Worm (Caenorhabditis elegans): ENCODE results near the gene F02H6.7.

Gene F02H6.7

ce11 chrIV:14219714-14220113 is 8.3 kb downstream of the F02H6.7 start, which contains the start of gene sqrd-1 (continued):
- TF ChIP-seq xbp-1 (tag; optimal IDR thresholded peaks at IDR 0.05), result no peak
- TF ChIP-seq ceh-63 (GFP tag; optimal IDR thresholded peaks at IDR 0.05), result no peak
- TF ChIP-seq tlp-1 (tag; optimal IDR thresholded peaks at IDR 0.05), result no peak
- TF ChIP-seq F16B12.6 (tag; optimal IDR thresholded peaks at IDR 0.05), result no peak
- TF ChIP-seq snu-23 (GFP tag; optimal IDR thresholded peaks at IDR 0.05), result peak; percentile 33
- TF ChIP-seq blmp-1 (tag; optimal IDR thresholded peaks at IDR 0.05), result no peak
- TF ChIP-seq unc-30 (tag; optimal IDR thresholded peaks at IDR 0.05), result no peak
- TF ChIP-seq aly-2 (tag; optimal IDR thresholded peaks at IDR 0.05), result no peak
- TF ChIP-seq ces-1 (GFP tag; optimal IDR thresholded peaks at IDR 0.05), result no peak
- TF ChIP-seq elt-2 (tag; optimal IDR thresholded peaks at IDR 0.05), result no peak
- TF ChIP-seq zip-4 (GFP tag; optimal IDR thresholded peaks at IDR 0.05), result no peak
- no peak for TF ChIP-seq nhr-77 (tag; optimal IDR thresholded peaks at IDR 0.05)
- no peak for TF ChIP-seq sptf-1 (tag; optimal IDR thresholded peaks at IDR 0.05)
- no peak for TF ChIP-seq ceh-8 (GFP tag; optimal IDR thresholded peaks at IDR 0.05)
- peak; percentile 24 for TF ChIP-seq nhr-71 (tag; optimal IDR thresholded peaks at IDR 0.05)
- no peak for TF ChIP-seq egl-27 (tag; optimal IDR thresholded peaks at IDR 0.05)
- peak in 1 of 2 experiments; percentile 21 for TF ChIP-seq efl-1 (optimal IDR thresholded peaks at IDR 0.05)
- TF ChIP-seq efl-1 (GFP tag; optimal IDR thresholded peaks at IDR 0.05 in 1 of 2), result peak in 1 of 2 experiments; percentile 79
- TF ChIP-seq alr-1 (tag; optimal IDR thresholded peaks at IDR 0.05; ENCODE audit: borderline replicate concordance), result no peak
- no peak for TF ChIP-seq ceh-90 (tag; optimal IDR thresholded peaks at IDR 0.05)
- TF ChIP-seq dpl-1 (GFP tag; optimal IDR thresholded peaks at IDR 0.05), result peak in 1 of 3 experiments; percentile 0
- no peak for TF ChIP-seq mef-2 (tag; optimal IDR thresholded peaks at IDR 0.05)
- no peak for TF ChIP-seq unc-130 (tag; optimal IDR thresholded peaks at IDR 0.05)
- TF ChIP-seq rnt-1 (tag; optimal IDR thresholded peaks at IDR 0.05), result peak; percentile 40
- no peak for TF ChIP-seq ztf-4 (tag; optimal IDR thresholded peaks at IDR 0.05)
- TF ChIP-seq irx-1 (tag; optimal IDR thresholded peaks at IDR 0.05), result no peak
- no peak for TF ChIP-seq egl-13 (tag; optimal IDR thresholded peaks at IDR 0.05)
- TF ChIP-seq fos-1 (tag; optimal IDR thresholded peaks at IDR 0.05), result no peak
- TF ChIP-seq C16A3.4 (tag; optimal IDR thresholded peaks at IDR 0.05), result no peak
- no peak for TF ChIP-seq ztf-11 (tag; optimal IDR thresholded peaks at IDR 0.05)
- TF ChIP-seq pax-3 (tag; optimal IDR thresholded peaks at IDR 0.05), result no peak
- no peak for TF ChIP-seq lin-39 (tag; optimal IDR thresholded peaks at IDR 0.05)
- no peak for TF ChIP-seq nhr-12 (tag; optimal IDR thresholded peaks at IDR 0.05)
- no peak for TF ChIP-seq vab-15 (tag; optimal IDR thresholded peaks at IDR 0.05)
- TF ChIP-seq lin-14 (GFP tag; optimal IDR thresholded peaks at IDR 0.05), result peak; percentile 54
- peak; percentile 42 for TF ChIP-seq mep-1 (tag; optimal IDR thresholded peaks at IDR 0.05)
- no peak for TF ChIP-seq isw-1 (GFP tag; IDR thresholded peaks at IDR 0.05)
- TF ChIP-seq ama-1 (optimal IDR thresholded peaks at IDR 0.05), result no peak
- TF ChIP-seq pqm-1 (tag; optimal IDR thresholded peaks at IDR 0.05), result no peak
- no peak for TF ChIP-seq lin-15B (tag; optimal IDR thresholded peaks at IDR 0.05)

ce11 chrIV:14215777-14216176 is 12.2 kb downstream of the F02H6.7 start:
- no peak for TF ChIP-seq egl-13 (tag; optimal IDR thresholded peaks at IDR 0.05)
- TF ChIP-seq nhr-12 (tag; optimal IDR thresholded peaks at IDR 0.05), result no peak
- TF ChIP-seq C04F5.9 (tag; optimal IDR thresholded peaks at IDR 0.05), result no peak
- TF ChIP-seq nhr-47 (tag; optimal IDR thresholded peaks at IDR 0.05), result no peak
- no peak for TF ChIP-seq snpc-4 (tag; optimal IDR thresholded peaks at IDR 0.05)
- TF ChIP-seq hpl-2 (GFP tag; optimal IDR thresholded peaks at IDR 0.05), result no peak
- TF ChIP-seq alr-1 (tag; optimal IDR thresholded peaks at IDR 0.05; ENCODE audit: borderline replicate concordance), result no peak
- no peak for TF ChIP-seq lin-14 (GFP tag; optimal IDR thresholded peaks at IDR 0.05)
- no peak for TF ChIP-seq fkh-8 (tag; optimal IDR thresholded peaks at IDR 0.05)
- TF ChIP-seq ceh-63 (GFP tag; optimal IDR thresholded peaks at IDR 0.05), result no peak
- TF ChIP-seq sptf-1 (tag; optimal IDR thresholded peaks at IDR 0.05), result no peak
- no peak for TF ChIP-seq ceh-82 (tag; optimal IDR thresholded peaks at IDR 0.05)
- TF ChIP-seq lin-39 (tag; optimal IDR thresholded peaks at IDR 0.05), result no peak
- no peak for TF ChIP-seq xbp-1 (tag; optimal IDR thresholded peaks at IDR 0.05)
- no peak for TF ChIP-seq dpl-1 (GFP tag; optimal IDR thresholded peaks at IDR 0.05)
- TF ChIP-seq unc-86 (tag; optimal IDR thresholded peaks at IDR 0.05), result no peak
- no peak for TF ChIP-seq mdl-1 (tag; optimal IDR thresholded peaks at IDR 0.05)
- no peak for TF ChIP-seq grh-1 (GFP tag; IDR thresholded peaks at IDR 0.05)
- no peak for TF ChIP-seq pag-3 (tag; optimal IDR thresholded peaks at IDR 0.05; ENCODE audit: borderline replicate concordance, insufficient read depth)
- no peak for TF ChIP-seq hlh-4 (tag; optimal IDR thresholded peaks at IDR 0.05)
